Worm (Caenorhabditis elegans): ENCODE data around the gene C46E10.8.

The C46E10.8 gene

DNA sequence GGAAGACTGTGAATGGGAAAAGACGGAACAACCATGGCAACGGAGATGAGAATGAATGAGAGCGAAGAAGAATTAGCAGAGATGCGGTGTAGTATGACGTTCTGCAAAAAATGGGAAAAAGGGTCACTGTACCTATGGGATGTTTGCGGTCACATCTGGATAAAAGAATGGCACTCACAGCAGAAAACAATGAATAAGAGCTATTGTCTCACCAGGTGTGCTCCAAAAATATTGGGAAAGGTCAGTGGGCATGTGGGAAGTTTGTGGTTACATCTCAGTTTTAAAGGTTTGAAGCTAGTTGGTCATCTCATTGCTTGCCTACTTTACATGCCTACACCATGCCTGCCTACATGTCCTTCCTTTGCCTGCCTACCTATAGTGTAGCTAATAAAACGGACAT, 22.8 kb upstream of the C46E10.8 start, which contains the start of gene fbxb-91:
Gene fbxb-91 (minus strand): TSS at position 101 of the 400 bp plus-strand sequence.
- TF ChIP-seq ref-1 (GFP tag; conservative IDR thresholded peaks at IDR 0.05) (no peak), ztf-29 (GFP tag; IDR thresholded peaks at IDR 0.05) (no peak), cog-1 (tag; optimal IDR thresholded peaks at IDR 0.05) (no peak)

DNA sequence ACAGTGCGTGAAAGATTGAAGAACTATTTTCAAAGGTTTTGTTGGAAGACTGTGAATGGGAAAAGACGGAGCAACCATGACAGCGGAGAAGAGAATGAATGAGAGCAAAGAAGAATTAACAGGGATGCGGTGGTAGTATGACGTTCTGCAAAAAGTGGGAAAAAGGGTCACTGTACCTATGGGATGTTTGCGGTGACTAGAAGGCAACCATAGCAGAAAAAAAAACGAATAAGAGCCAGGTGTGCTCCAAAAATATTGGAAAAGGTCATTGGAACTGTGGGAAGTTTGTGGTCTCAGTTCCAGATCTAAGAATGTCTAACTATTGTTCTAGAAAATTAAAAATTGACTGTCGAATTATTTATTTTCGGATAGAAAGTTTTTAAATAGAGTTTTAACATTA, 20.8 kb upstream of the C46E10.8 start, which contains the start of gene fbxb-90:
Gene fbxb-90 (minus strand): TSS at position 101 of the 400 bp plus-strand sequence.
- TF ChIP-seq ref-1 (GFP tag; conservative IDR thresholded peaks at IDR 0.05): no peak
- no peak for TF ChIP-seq ztf-23 (GFP tag; IDR thresholded peaks at IDR 0.05)
- no peak for TF ChIP-seq cog-1 (tag; optimal IDR thresholded peaks at IDR 0.05)
- no peak for TF ChIP-seq ztf-29 (GFP tag; IDR thresholded peaks at IDR 0.05)
- no peak for TF ChIP-seq klf-2 (GFP tag; conservative IDR thresholded peaks at IDR 0.05)
- no peak for TF ChIP-seq tab-1 (GFP tag; IDR thresholded peaks at IDR 0.05)
- no peak for TF ChIP-seq T22C8.4 (GFP tag; IDR thresholded peaks at IDR 0.05)
- TF ChIP-seq med-1 (GFP tag; optimal IDR thresholded peaks at IDR 0.05; ENCODE audit: insufficient read depth): no peak
- TF ChIP-seq flt-1 (GFP tag; IDR thresholded peaks at IDR 0.05): no peak

DNA sequence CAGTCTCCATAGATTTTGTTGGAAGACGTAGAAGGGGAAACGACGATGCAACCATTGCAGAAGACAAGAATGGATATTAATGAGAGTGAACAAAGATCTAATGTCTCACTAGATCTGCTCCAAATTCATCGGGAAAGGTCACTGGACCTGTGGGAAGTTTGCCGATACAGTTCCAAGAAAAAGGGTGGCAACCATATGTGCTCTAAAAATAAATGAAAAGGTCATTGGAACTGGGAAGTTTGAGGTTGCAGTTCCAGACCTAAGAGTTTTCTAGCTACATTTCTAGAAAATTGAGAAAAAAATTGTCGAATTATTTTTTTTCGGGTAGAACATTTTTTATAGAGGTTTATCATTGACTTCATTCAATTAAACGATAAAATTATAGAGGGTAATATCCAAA, 19.5 kb upstream of the C46E10.8 start, which contains the start of gene fbxb-92:
Gene fbxb-92 (minus strand): TSS at position 101 of the 400 bp plus-strand sequence.
- no peak for TF ChIP-seq flt-1 (GFP tag; IDR thresholded peaks at IDR 0.05)
- no peak for TF ChIP-seq med-1 (GFP tag; optimal IDR thresholded peaks at IDR 0.05; ENCODE audit: insufficient read depth)
- TF ChIP-seq ref-1 (GFP tag; conservative IDR thresholded peaks at IDR 0.05): no peak
- TF ChIP-seq cog-1 (tag; optimal IDR thresholded peaks at IDR 0.05): no peak
- TF ChIP-seq tab-1 (GFP tag; IDR thresholded peaks at IDR 0.05): no peak
- no peak for TF ChIP-seq T22C8.4 (GFP tag; IDR thresholded peaks at IDR 0.05)
- TF ChIP-seq klf-2 (GFP tag; conservative IDR thresholded peaks at IDR 0.05): no peak
- TF ChIP-seq ztf-23 (GFP tag; IDR thresholded peaks at IDR 0.05): no peak
- no peak for TF ChIP-seq ztf-29 (GFP tag; IDR thresholded peaks at IDR 0.05)

DNA sequence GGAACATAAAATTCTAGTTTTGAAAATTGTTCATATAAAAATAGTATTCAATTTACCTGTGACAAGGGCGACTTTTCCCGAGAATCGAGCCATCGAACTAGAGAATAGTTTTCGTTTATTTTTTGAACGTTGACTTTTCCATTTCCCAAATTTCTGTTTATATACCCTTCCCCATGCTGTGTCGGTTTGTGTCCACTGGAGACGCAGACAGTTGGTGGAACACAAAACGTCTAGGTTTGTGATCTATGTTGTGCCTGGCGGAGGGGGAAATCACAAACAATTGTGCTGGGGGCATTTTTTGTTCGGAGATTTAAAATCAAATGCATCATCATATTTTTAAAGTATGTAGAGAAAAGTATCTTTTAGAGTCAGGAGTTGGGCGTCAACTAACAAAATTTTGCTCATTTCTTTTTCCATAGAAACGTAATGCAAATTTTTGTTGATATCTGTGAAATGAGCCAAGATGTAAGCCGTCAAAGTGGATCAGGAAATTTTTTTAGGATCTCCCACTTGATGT, 15.8 kb upstream of the C46E10.8 start, which contains the start of gene nta-1:
Gene nta-1 (minus strand): TSS at position 131 of the 517 bp plus-strand sequence.
- TF ChIP-seq med-1 (GFP tag; optimal IDR thresholded peaks at IDR 0.05; ENCODE audit: insufficient read depth) (no peak), flt-1 (GFP tag; IDR thresholded peaks at IDR 0.05) (no peak), ztf-29 (GFP tag; IDR thresholded peaks at IDR 0.05) (no peak), ztf-23 (GFP tag; IDR thresholded peaks at IDR 0.05) (no peak), klf-2 (GFP tag; conservative IDR thresholded peaks at IDR 0.05) (no peak), cog-1 (tag; optimal IDR thresholded peaks at IDR 0.05) (no peak), ref-1 (GFP tag; conservative IDR thresholded peaks at IDR 0.05) (no peak), T22C8.4 (GFP tag; IDR thresholded peaks at IDR 0.05) (no peak), tab-1 (GFP tag; IDR thresholded peaks at IDR 0.05) (no peak)

DNA sequence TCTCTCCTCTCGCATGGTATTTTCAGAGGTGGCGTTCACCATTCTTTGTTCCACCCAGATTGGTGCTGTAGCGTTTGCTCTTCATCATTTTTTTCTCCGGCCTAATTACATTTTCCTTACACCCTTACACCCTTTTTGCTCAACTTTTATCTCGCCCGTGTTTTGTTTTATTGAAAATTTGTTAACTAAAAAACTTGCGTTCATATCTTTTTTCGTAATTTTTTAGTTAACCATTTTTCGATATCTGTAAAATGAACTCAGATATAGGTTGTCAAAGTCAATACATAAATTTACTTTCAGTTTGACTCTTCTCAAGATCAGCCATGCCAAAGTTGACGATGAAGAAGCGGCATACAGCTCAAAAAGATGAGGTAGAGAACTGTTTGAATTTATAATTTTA, 13.7 kb upstream of the C46E10.8 start, which contains the start of gene F12E12.1:
Gene F12E12.1 (plus strand): TSS at position 301 of the 400 bp plus-strand sequence.
- TF ChIP-seq klf-2 (GFP tag; conservative IDR thresholded peaks at IDR 0.05): no peak
- TF ChIP-seq med-1 (GFP tag; optimal IDR thresholded peaks at IDR 0.05; ENCODE audit: insufficient read depth): no peak
- TF ChIP-seq ztf-29 (GFP tag; IDR thresholded peaks at IDR 0.05): no peak
- no peak for TF ChIP-seq tab-1 (GFP tag; IDR thresholded peaks at IDR 0.05)
- no peak for TF ChIP-seq ztf-23 (GFP tag; IDR thresholded peaks at IDR 0.05)
- TF ChIP-seq flt-1 (GFP tag; IDR thresholded peaks at IDR 0.05): no peak
- TF ChIP-seq cog-1 (tag; optimal IDR thresholded peaks at IDR 0.05): no peak
- no peak for TF ChIP-seq T22C8.4 (GFP tag; IDR thresholded peaks at IDR 0.05)
- no peak for TF ChIP-seq ref-1 (GFP tag; conservative IDR thresholded peaks at IDR 0.05)

DNA sequence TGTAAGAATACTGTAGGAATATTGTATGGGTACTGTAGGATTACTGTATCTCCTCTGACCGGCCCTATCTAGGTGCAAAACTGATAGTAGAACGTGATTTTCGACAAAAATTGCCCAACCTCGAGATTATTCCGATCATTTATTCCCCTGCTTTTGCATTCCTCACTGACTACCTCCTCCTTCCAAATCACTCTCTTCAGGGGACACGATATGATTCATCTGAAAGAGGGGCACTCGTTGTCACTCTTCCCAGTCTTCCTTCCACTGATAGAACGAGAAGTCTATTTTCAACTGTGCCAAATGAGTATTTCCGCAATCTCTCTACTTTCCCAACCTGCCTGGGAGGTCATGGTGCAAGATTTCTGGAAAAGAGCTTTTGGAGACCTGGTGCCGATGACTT, 11.8 kb upstream of the C46E10.8 start, which contains the start of gene F12E12.2:
Gene F12E12.2 (plus strand): TSS at position 301 of the 400 bp plus-strand sequence.
- TF ChIP-seq med-1 (GFP tag; optimal IDR thresholded peaks at IDR 0.05; ENCODE audit: insufficient read depth): no peak
- TF ChIP-seq ztf-23 (GFP tag; IDR thresholded peaks at IDR 0.05): no peak
- TF ChIP-seq flt-1 (GFP tag; IDR thresholded peaks at IDR 0.05): no peak
- no peak for TF ChIP-seq cog-1 (tag; optimal IDR thresholded peaks at IDR 0.05)
- no peak for TF ChIP-seq klf-2 (GFP tag; conservative IDR thresholded peaks at IDR 0.05)
- no peak for TF ChIP-seq ref-1 (GFP tag; conservative IDR thresholded peaks at IDR 0.05)
- TF ChIP-seq tab-1 (GFP tag; IDR thresholded peaks at IDR 0.05): no peak
- TF ChIP-seq ztf-29 (GFP tag; IDR thresholded peaks at IDR 0.05): no peak
- no peak for TF ChIP-seq T22C8.4 (GFP tag; IDR thresholded peaks at IDR 0.05)

DNA sequence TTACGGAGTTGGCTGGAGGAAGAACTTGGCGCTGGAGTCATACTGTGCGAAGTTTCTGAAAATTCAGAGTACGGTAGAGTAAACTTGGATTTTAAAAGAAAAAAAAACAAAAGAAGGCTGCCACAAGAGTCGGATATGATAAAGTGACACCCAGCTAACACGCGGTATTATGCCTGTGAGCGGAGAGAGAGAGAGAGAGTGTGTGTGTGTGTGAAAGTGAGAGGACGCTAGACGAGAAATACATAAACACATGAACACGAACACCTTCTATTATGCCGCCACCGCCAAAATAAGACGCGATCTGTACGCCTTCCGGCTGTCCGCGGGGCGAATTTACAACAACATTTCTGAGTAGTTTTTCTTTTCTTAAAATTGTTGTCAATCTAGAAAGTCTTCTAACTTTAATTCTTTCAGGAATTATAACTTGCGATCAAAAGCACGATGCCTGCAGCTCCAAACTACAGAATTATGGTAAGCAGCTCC, 9.0 kb upstream of the C46E10.8 start, which contains the start of gene F12E12.6:
Gene F12E12.6 (minus strand): TSS at position 51 of the 483 bp plus-strand sequence.
- no peak for TF ChIP-seq flt-1 (GFP tag; IDR thresholded peaks at IDR 0.05)
- TF ChIP-seq ref-1 (GFP tag; conservative IDR thresholded peaks at IDR 0.05): no peak
- TF ChIP-seq med-1 (GFP tag; optimal IDR thresholded peaks at IDR 0.05; ENCODE audit: insufficient read depth): no peak

DNA sequence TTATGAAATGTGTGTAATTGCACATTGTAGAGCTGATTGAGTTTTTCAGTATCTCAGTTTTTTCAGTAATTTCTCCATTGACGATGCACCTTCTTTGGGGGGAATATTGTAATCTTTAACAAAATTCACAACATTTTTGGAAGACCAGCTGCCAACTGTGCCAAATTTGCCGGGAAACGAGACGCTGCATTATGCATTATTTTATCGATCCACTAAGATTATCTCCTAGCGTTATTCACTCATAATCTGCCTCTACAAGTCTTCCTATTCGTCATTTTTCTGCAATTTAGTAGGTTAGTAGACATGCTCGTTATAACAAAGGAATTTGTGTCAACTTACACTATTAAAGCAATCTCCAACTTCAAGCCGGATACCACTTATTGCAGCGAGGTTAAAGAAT, 3.8 kb upstream of the C46E10.8 start, which contains the start of the genes sdz-12 and bath-31:
Gene sdz-12 (minus strand): TSS at position 101 of the 400 bp plus-strand sequence.
Gene bath-31 (plus strand): TSS at position 251 of the 400 bp plus-strand sequence.
- no peak for TF ChIP-seq ztf-29 (GFP tag; IDR thresholded peaks at IDR 0.05)
- no peak for TF ChIP-seq T22C8.4 (GFP tag; IDR thresholded peaks at IDR 0.05)
- TF ChIP-seq med-1 (GFP tag; optimal IDR thresholded peaks at IDR 0.05; ENCODE audit: insufficient read depth): no peak
- TF ChIP-seq flt-1 (GFP tag; IDR thresholded peaks at IDR 0.05): no peak
- no peak for TF ChIP-seq cog-1 (tag; optimal IDR thresholded peaks at IDR 0.05)
- no peak for TF ChIP-seq tab-1 (GFP tag; IDR thresholded peaks at IDR 0.05)
- TF ChIP-seq ztf-23 (GFP tag; IDR thresholded peaks at IDR 0.05): no peak
- TF ChIP-seq ref-1 (GFP tag; conservative IDR thresholded peaks at IDR 0.05): no peak
- TF ChIP-seq klf-2 (GFP tag; conservative IDR thresholded peaks at IDR 0.05): no peak

DNA sequence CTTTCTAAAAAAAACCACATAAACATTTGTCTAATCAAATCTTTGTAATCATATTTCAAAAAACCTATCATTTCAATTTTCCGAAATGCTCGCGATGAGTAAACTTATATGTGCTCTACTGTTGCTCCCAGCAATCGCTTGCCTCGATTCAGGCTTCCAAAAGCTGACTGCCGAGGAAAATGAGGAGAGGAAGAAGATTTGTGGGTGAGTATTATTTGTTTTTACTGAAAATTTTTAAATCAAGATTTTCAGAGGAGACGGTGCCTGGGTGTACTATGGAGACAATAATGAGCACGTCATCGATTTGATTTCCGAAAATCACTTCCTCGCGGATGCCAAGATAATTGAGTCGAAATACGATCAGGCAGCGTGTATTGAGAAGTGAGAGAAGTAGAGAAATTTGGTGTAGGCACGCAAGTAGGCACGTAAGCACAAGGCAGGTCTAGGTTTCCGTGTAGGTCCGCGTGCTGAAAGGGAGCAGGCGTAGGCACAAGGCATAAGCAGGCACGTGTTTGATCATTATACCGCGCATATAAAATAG, 3.7 kb downstream of the C46E10.8 start, which contains the start of gene C46E10.1:
Gene C46E10.1 (plus strand): TSS at position 51 of the 541 bp plus-strand sequence.
- no peak for TF ChIP-seq ztf-29 (GFP tag; IDR thresholded peaks at IDR 0.05)
- no peak for TF ChIP-seq cog-1 (tag; optimal IDR thresholded peaks at IDR 0.05)
- no peak for TF ChIP-seq ref-1 (GFP tag; conservative IDR thresholded peaks at IDR 0.05)
- no peak for TF ChIP-seq T22C8.4 (GFP tag; IDR thresholded peaks at IDR 0.05)
- no peak for TF ChIP-seq flt-1 (GFP tag; IDR thresholded peaks at IDR 0.05)
- TF ChIP-seq klf-2 (GFP tag; conservative IDR thresholded peaks at IDR 0.05): no peak
- no peak for TF ChIP-seq med-1 (GFP tag; optimal IDR thresholded peaks at IDR 0.05; ENCODE audit: insufficient read depth)
- no peak for TF ChIP-seq tab-1 (GFP tag; IDR thresholded peaks at IDR 0.05)
- TF ChIP-seq ztf-23 (GFP tag; IDR thresholded peaks at IDR 0.05): no peak
